Worm (Caenorhabditis elegans): ENCODE measurements around the gene spp-18.

DNA sequence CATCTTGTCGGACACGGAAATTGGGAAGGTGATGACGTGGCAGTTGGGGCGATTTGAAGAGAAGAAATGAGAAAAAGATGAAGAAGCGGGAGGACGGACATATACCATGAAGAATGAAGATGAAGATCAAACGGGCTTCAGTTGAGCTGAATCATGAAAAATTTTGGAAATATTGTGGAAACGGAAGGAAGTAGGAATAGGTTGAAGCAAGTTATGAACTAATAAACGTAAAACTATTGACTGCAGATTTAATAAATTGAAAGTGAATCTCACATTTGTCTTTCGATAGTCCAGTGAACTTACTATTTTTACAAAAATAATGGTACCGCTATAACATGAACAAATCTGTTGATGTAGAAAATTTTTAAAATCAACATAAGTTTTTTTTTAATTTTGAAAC lies 27.0 kb upstream of the spp-18 start, which contains the start of gene lron-14:
- no peak for TF ChIP-seq W03F9.2 (tag; optimal IDR thresholded peaks at IDR 0.05)
- TF ChIP-seq him-1 (tag; optimal IDR thresholded peaks at IDR 0.05) = no peak

Measured in whole organism, L4/young adult.